Fruit fly (Drosophila melanogaster) whole organism, embryonic: Measurements from ENCODE around the gene CG12182.
A peak's percentile ranks its signal among the peaks of the same experiment; 100 is the strongest.

Experiments
- Atf6 ChIP-seq: fragments of 200-800 bp; sonication (Bioruptor generic); IDR thresholded peaks from 2 replicates; pipeline ENCODE4 v1.3.6; 2022; ENCODE audit warnings: missing biosample characterization, missing genetic modification characterization
- B-H1 ChIP-seq: fragments of 200-800 bp; sonication (Bioruptor generic); IDR thresholded peaks from 3 replicates; pipeline ENCODE4 v1.3.6; 2022; ENCODE audit warnings: missing biosample characterization, missing genetic modification characterization
- B-H2 ChIP-seq: fragments of 200-800 bp; sonication (Bioruptor generic); optimal IDR thresholded peaks from 2 replicates; lab custom pipeline; 2018; ENCODE audit warnings: missing biosample characterization, mild to moderate bottlenecking, missing genetic modification characterization
- CG1024 ChIP-seq: fragments of 200-800 bp; sonication (Bioruptor generic); IDR thresholded peaks from 2 replicates; pipeline ENCODE4 v1.3.6; 2022; ENCODE audit warnings: missing biosample characterization, missing genetic modification characterization
- CG10267 ChIP-seq: fragments of 200-800 bp; sonication (Bioruptor generic); optimal IDR thresholded peaks from 2 replicates; lab custom pipeline; 2018; ENCODE audit warnings: missing biosample characterization, mild to moderate bottlenecking, missing genetic modification characterization, moderate library complexity
- CG13123 ChIP-seq: fragments of 200-800 bp; sonication (Bioruptor generic); optimal IDR thresholded peaks from 2 replicates; lab custom pipeline; 2016; ENCODE audit warnings: missing biosample characterization, missing genetic modification characterization
- CG14441 ChIP-seq: fragments of 200-800 bp; sonication (Bioruptor generic); IDR thresholded peaks from 2 replicates; pipeline ENCODE4 v1.3.6; 2022; ENCODE audit warnings: missing biosample characterization, missing genetic modification characterization
- CG15011 ChIP-seq: fragments of 200-800 bp; sonication (Bioruptor generic); optimal IDR thresholded peaks from 3 replicates; lab custom pipeline; 2018; ENCODE audit warnings: missing biosample characterization, mild to moderate bottlenecking, missing genetic modification characterization
- CG15073 ChIP-seq: fragments of 200-800 bp; sonication (Bioruptor generic); optimal IDR thresholded peaks from 2 replicates; lab custom pipeline; 2016; ENCODE audit warnings: missing biosample characterization, missing genetic modification characterization
- CG15479 ChIP-seq: fragments of 200-800 bp; sonication (Bioruptor generic); optimal IDR thresholded peaks from 3 replicates; lab custom pipeline; 2019; ENCODE audit warnings: missing biosample characterization, mild to moderate bottlenecking, missing genetic modification characterization, moderate library complexity
- CG15601 ChIP-seq: fragments of 200-800 bp; sonication (Bioruptor generic); optimal IDR thresholded peaks from 3 replicates; lab custom pipeline; 2019; ENCODE audit warnings: missing biosample characterization, mild to moderate bottlenecking, missing genetic modification characterization, moderate library complexity
- CG1602 ChIP-seq: fragments of 200-800 bp; sonication (Bioruptor generic); optimal IDR thresholded peaks from 3 replicates; lab custom pipeline; 2016; ENCODE audit warnings: missing biosample characterization, missing genetic modification characterization
- CG16813 ChIP-seq: fragments of 200-800 bp; sonication (Bioruptor generic); IDR thresholded peaks from 3 replicates; pipeline ENCODE4 v1.3.6; 2022; ENCODE audit warnings: missing biosample characterization, missing genetic modification characterization; ENCODE audit not compliant: partially characterized antibody
- CG17359 ChIP-seq: fragments of 200-800 bp; sonication (Bioruptor generic); optimal IDR thresholded peaks from 3 replicates; lab custom pipeline; 2018; ENCODE audit warnings: missing biosample characterization, mild to moderate bottlenecking, missing genetic modification characterization, moderate library complexity
- CG17612 ChIP-seq: fragments of 200-800 bp; sonication (Bioruptor generic); IDR thresholded peaks from 2 replicates; pipeline ENCODE4 v1.3.6; 2022; ENCODE audit warnings: missing biosample characterization, missing genetic modification characterization
- CG17802 ChIP-seq: fragments of 200-800 bp; sonication (Bioruptor generic); optimal IDR thresholded peaks from 2 replicates; lab custom pipeline; 2018; ENCODE audit warnings: missing biosample characterization, mild to moderate bottlenecking, missing genetic modification characterization, moderate library complexity
- CG31224 ChIP-seq: fragments of 200-800 bp; sonication (Bioruptor generic); IDR thresholded peaks from 2 replicates; pipeline ENCODE4 v1.3.6; 2022; ENCODE audit warnings: missing biosample characterization, missing genetic modification characterization
- CG3281 ChIP-seq: fragments of 200-800 bp; sonication (Bioruptor generic); optimal IDR thresholded peaks from 3 replicates; lab custom pipeline; 2017; ENCODE audit warnings: missing biosample characterization, mild to moderate bottlenecking, missing genetic modification characterization
- CG6272 ChIP-seq: fragments of 200-800 bp; sonication (Bioruptor generic); IDR thresholded peaks from 2 replicates; pipeline ENCODE4 v1.3.6; 2022; ENCODE audit warnings: missing biosample characterization, missing genetic modification characterization
- CG7786 ChIP-seq: fragments of 200-800 bp; sonication (Bioruptor generic); optimal IDR thresholded peaks from 2 replicates; lab custom pipeline; 2016; ENCODE audit warnings: missing biosample characterization, missing genetic modification characterization
- CTCF ChIP-seq: fragments of 200-800 bp; sonication (Bioruptor generic); optimal IDR thresholded peaks from 2 replicates; lab custom pipeline; 2017; ENCODE audit warnings: missing biosample characterization, mild to moderate bottlenecking, missing genetic modification characterization, moderate library complexity
- CrebB ChIP-seq: fragments of 200-800 bp; sonication (Bioruptor generic); optimal IDR thresholded peaks from 3 replicates; lab custom pipeline; 2018; ENCODE audit warnings: missing biosample characterization, mild to moderate bottlenecking, missing genetic modification characterization
- Dip2 ChIP-seq: fragments of 200-800 bp; sonication (Bioruptor generic); IDR thresholded peaks from 2 replicates; pipeline ENCODE4 v1.3.6; 2022; ENCODE audit warnings: missing biosample characterization, missing genetic modification characterization
- Doc3 ChIP-seq: fragments of 200-800 bp; sonication (Bioruptor generic); IDR thresholded peaks from 3 replicates; pipeline ENCODE4 v1.3.6; 2022; ENCODE audit warnings: missing biosample characterization, missing genetic modification characterization; ENCODE audit not compliant: partially characterized antibody
- ERR ChIP-seq: fragments of 200-800 bp; sonication (Bioruptor generic); optimal IDR thresholded peaks from 2 replicates; lab custom pipeline; 2016; ENCODE audit warnings: missing biosample characterization, missing genetic modification characterization
- Opbp ChIP-seq: fragments of 200-800 bp; sonication (Bioruptor generic); IDR thresholded peaks from 3 replicates; pipeline ENCODE4 v1.3.6; 2022; ENCODE audit warnings: missing biosample characterization, missing genetic modification characterization; ENCODE audit not compliant: partially characterized antibody
- Usf ChIP-seq: fragments of 200-800 bp; sonication (Bioruptor generic); optimal IDR thresholded peaks from 2 replicates; lab custom pipeline; 2017; ENCODE audit warnings: missing genotype, missing biosample characterization, missing genetic modification characterization
- ap ChIP-seq: fragments of 200-800 bp; sonication (Bioruptor generic); IDR thresholded peaks from 2 replicates; pipeline ENCODE4 v1.3.6; 2022; ENCODE audit warnings: missing biosample characterization, missing genetic modification characterization
- ara ChIP-seq: fragments of 200-800 bp; sonication (Bioruptor generic); IDR thresholded peaks from 2 replicates; pipeline ENCODE4 v1.3.6; 2022; ENCODE audit warnings: missing biosample characterization, missing genetic modification characterization
- chm ChIP-seq: fragments of 200-800 bp; sonication (Bioruptor generic); IDR thresholded peaks from 2 replicates; pipeline ENCODE4 v1.3.6; 2022; ENCODE audit warnings: missing biosample characterization, missing genetic modification characterization
- dmrt99B ChIP-seq: fragments of 200-800 bp; sonication (Bioruptor generic); optimal IDR thresholded peaks from 2 replicates; lab custom pipeline; 2018; ENCODE audit warnings: missing biosample characterization, mild to moderate bottlenecking, missing genetic modification characterization, moderate library complexity
- exex ChIP-seq: fragments of 200-800 bp; sonication (Bioruptor generic); optimal IDR thresholded peaks from 4 replicates; lab custom pipeline; 2018; ENCODE audit warnings: missing biosample characterization, mild to moderate bottlenecking, missing genetic modification characterization, moderate library complexity
- eyg ChIP-seq: fragments of 200-800 bp; sonication (Bioruptor generic); optimal IDR thresholded peaks from 3 replicates; lab custom pipeline; 2016; ENCODE audit warnings: missing biosample characterization, missing genetic modification characterization
- grn ChIP-seq: fragments of 200-800 bp; sonication (Bioruptor generic); optimal IDR thresholded peaks from 3 replicates; lab custom pipeline; 2017; ENCODE audit warnings: missing biosample characterization, missing genetic modification characterization
- h ChIP-seq: fragments of >200 bp; optimal IDR thresholded peaks from 2 replicates; lab custom pipeline; 2017
- insv ChIP-seq, 2 experiments: fragments of 200-800 bp; sonication (Bioruptor generic); optimal IDR thresholded peaks; 3 replicates each; lab custom pipeline; 2016 to 2018; ENCODE audit warnings: missing biosample characterization in 2 of 2, missing genetic modification characterization in 2 of 2
- jigr1 ChIP-seq: fragments of 200-800 bp; sonication (Bioruptor generic); IDR thresholded peaks from 3 replicates; pipeline ENCODE4 v1.3.6; 2022; ENCODE audit warnings: missing biosample characterization, missing genetic modification characterization
- jing ChIP-seq: fragments of 200-800 bp; sonication (Bioruptor generic); optimal IDR thresholded peaks from 2 replicates; lab custom pipeline; 2018; ENCODE audit warnings: missing biosample characterization, mild to moderate bottlenecking, missing genetic modification characterization
- kah ChIP-seq: fragments of 200-800 bp; sonication (Bioruptor generic); optimal IDR thresholded peaks from 2 replicates; lab custom pipeline; 2018; ENCODE audit warnings: missing biosample characterization, mild to moderate bottlenecking, missing genetic modification characterization
- kay ChIP-seq: fragments of 200-800 bp; sonication (Bioruptor generic); optimal IDR thresholded peaks from 2 replicates; lab custom pipeline; 2016; ENCODE audit warnings: missing biosample characterization, missing genetic modification characterization
- kni ChIP-seq: fragments of 200-800 bp; sonication (Bioruptor generic); optimal IDR thresholded peaks from 3 replicates; lab custom pipeline; 2017; ENCODE audit warnings: mild to moderate bottlenecking, missing biosample characterization, missing genetic modification reagents, missing genetic modification characterization
- lbe ChIP-seq: fragments of 200-800 bp; sonication (Bioruptor generic); optimal IDR thresholded peaks from 2 replicates; lab custom pipeline; 2016; ENCODE audit warnings: missing biosample characterization, mild to moderate bottlenecking, missing genetic modification characterization
- maf-S ChIP-seq: fragments of 200-800 bp; sonication (Bioruptor generic); optimal IDR thresholded peaks from 2 replicates; lab custom pipeline; 2016; ENCODE audit warnings: missing biosample characterization, missing genetic modification characterization
- nerfin-1 ChIP-seq: fragments of 200-800 bp; sonication (Bioruptor generic); optimal IDR thresholded peaks from 3 replicates; lab custom pipeline; 2019; ENCODE audit warnings: missing biosample characterization, mild to moderate bottlenecking, missing genetic modification characterization, moderate library complexity
- nerfin-2 ChIP-seq: fragments of 200-800 bp; sonication (Bioruptor generic); IDR thresholded peaks from 2 replicates; pipeline ENCODE4 v1.3.6; 2022; ENCODE audit warnings: missing biosample characterization, missing genetic modification characterization; ENCODE audit not compliant: partially characterized antibody
- pros ChIP-seq: fragments of 200-800 bp; sonication (Bioruptor generic); optimal IDR thresholded peaks from 3 replicates; lab custom pipeline; 2019; ENCODE audit warnings: missing biosample characterization, mild to moderate bottlenecking, missing genetic modification characterization, moderate library complexity
- pzg ChIP-seq: fragments of 200-800 bp; sonication (Bioruptor generic); optimal IDR thresholded peaks from 3 replicates; lab custom pipeline; 2018; ENCODE audit warnings: missing biosample characterization, mild to moderate bottlenecking, missing genetic modification characterization, moderate library complexity
- row ChIP-seq: fragments of 200-800 bp; sonication (Bioruptor generic); IDR thresholded peaks from 3 replicates; pipeline ENCODE4 v1.3.6; 2022; ENCODE audit warnings: missing biosample characterization, missing genetic modification characterization
- sens-2 ChIP-seq: fragments of 200-800 bp; sonication (Bioruptor generic); IDR thresholded peaks from 2 replicates; pipeline ENCODE4 v1.3.6; 2022; ENCODE audit warnings: missing biosample characterization, missing genetic modification characterization
- ssp ChIP-seq: fragments of 200-800 bp; sonication (Bioruptor generic); IDR thresholded peaks from 2 replicates; pipeline ENCODE4 v1.3.6; 2022; ENCODE audit warnings: missing biosample characterization, missing genetic modification characterization
- tna ChIP-seq: fragments of 200-800 bp; sonication (Bioruptor generic); IDR thresholded peaks from 2 replicates; pipeline ENCODE4 v1.3.6; 2022; ENCODE audit warnings: missing biosample characterization, missing genetic modification characterization; ENCODE audit not compliant: partially characterized antibody
- zfh2 ChIP-seq: fragments of 200-800 bp; sonication (Bioruptor generic); optimal IDR thresholded peaks from 2 replicates; lab custom pipeline; 2016; ENCODE audit warnings: missing biosample characterization, missing genetic modification characterization

The CG12182 gene

DNA sequence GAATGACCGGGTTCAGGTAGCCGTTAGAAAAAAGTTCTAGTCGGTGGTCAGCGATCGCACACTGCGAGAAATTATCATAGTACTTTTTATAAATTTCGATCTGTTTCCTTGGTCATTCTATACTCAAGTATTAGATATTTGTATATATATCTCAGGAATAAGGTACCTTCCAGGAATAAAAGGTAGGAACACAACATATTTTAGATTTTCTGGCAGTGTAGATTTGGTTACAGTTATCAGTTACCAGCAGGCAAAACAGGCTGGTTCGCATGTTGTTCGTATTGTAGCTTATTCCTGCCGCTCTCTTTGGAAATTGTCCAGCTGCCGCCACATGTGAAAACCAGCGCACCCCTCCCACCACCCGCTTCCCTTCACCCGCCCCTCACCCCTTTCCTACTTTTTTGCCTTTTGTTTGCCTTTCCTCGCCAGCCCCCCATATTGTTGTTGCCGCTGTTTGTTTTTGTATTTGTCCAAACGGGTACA is 18.0 kb downstream of the CG12182 start (continued):
- TF ChIP-seq pros (GFP tag; lab: Kevin White, UChicago) (no peak), h (lab: Kevin White, UChicago) (no peak), CG15011 (GFP tag; lab: Kevin White, UChicago) (peak; percentile 73), row (GFP tag; lab: Robert Waterston, UW) (peak; percentile 93), kah (GFP tag; lab: Kevin White, UChicago) (peak; percentile 61), grn (GFP tag; lab: Kevin White, UChicago) (peak; percentile 57), jing (GFP tag; lab: Kevin White, UChicago) (peak; percentile 82), ap (GFP tag; lab: Robert Waterston, UW) (peak; percentile 91), jigr1 (GFP tag; lab: Robert Waterston, UW) (no peak), CG16813 (no peak), B-H1 (peak; percentile 80), CG15601 (tag; lab: Kevin White, UChicago) (peak; percentile 86), CG13123 (peak; percentile 17), CG17359 (peak; percentile 86), pzg (GFP tag; lab: Kevin White, UChicago) (no peak), ssp (GFP tag; lab: Robert Waterston, UW) (peak; percentile 59), CG6272 (GFP tag; lab: Robert Waterston, UW) (peak; percentile 74; the same call in 1 of the 2 replicates), Dip2 (no peak), CG10267 (tag; lab: Kevin White, UChicago) (peak; percentile 82), CG17802 (tag; lab: Kevin White, UChicago) (peak; percentile 49), insv (GFP tag; optimal IDR thresholded peaks at IDR 0.05; lab: Kevin White, UChicago) (peak in 1 of 2 experiments; percentile 44), CG31224 (peak; percentile 79), lbe (GFP tag; lab: Kevin White, UChicago) (no peak), CG7786 (GFP tag; lab: Kevin White, UChicago) (peak; percentile 72), exex (peak; percentile 47), ERR (GFP tag; lab: Kevin White, UChicago) (peak; percentile 51), eyg (GFP tag; lab: Kevin White, UChicago) (peak; percentile 37), zfh2 (peak; percentile 64), nerfin-2 (GFP tag; lab: Robert Waterston, UW) (no peak), CG1602 (GFP tag; lab: Kevin White, UChicago) (peak; percentile 73), CG15479 (GFP tag; lab: Kevin White, UChicago) (peak; percentile 4), sens-2 (GFP tag; lab: Robert Waterston, UW) (peak; percentile 86), ara (peak; percentile 83), CTCF (GFP tag; lab: Kevin White, UChicago) (no peak), CG17612 (no peak), Doc3 (GFP tag; lab: Robert Waterston, UW) (no peak), tna (GFP tag; lab: Robert Waterston, UW) (no peak), CG15073 (GFP tag; lab: Kevin White, UChicago) (peak; percentile 45), dmrt99B (tag; lab: Kevin White, UChicago) (peak; percentile 87), CrebB (peak; percentile 76), CG1024 (peak; percentile 81), Atf6 (GFP tag; lab: Robert Waterston, UW) (peak; percentile 92), CG14441 (GFP tag; lab: Robert Waterston, UW) (peak; percentile 88), maf-S (peak; percentile 46), nerfin-1 (tag; lab: Kevin White, UChicago) (peak; percentile 77), CG3281 (peak; percentile 87), B-H2 (GFP tag; lab: Kevin White, UChicago) (no peak), Usf (GFP tag; lab: Kevin White, UChicago) (peak; percentile 76), kni (GFP tag; lab: Kevin White, UChicago) (peak; percentile 75), Opbp (0 out of 3 replicates have a peak, but pooled peaks have one; percentile 8), chm (GFP tag; lab: Robert Waterston, UW) (peak; percentile 96), kay (GFP tag; lab: Kevin White, UChicago) (peak; percentile 39)
